Fruit fly (Drosophila melanogaster) Kc167 (cell line): ENCODE results near the gene Polr2C.

Experiments
- Myc ChIP-seq: fragments of >200 bp; optimal IDR thresholded peaks from 2 replicates; lab custom pipeline; 2017; ENCODE audit warnings: missing external identifiers
- Sin3A ChIP-seq: fragments of >200 bp; optimal IDR thresholded peaks from 2 replicates; lab custom pipeline; 2018; ENCODE audit warnings: missing external identifiers
- h ChIP-seq: fragments of >200 bp; optimal IDR thresholded peaks from 3 replicates; lab custom pipeline; 2018; ENCODE audit warnings: missing external identifiers
- insv ChIP-seq: fragments of >200 bp; optimal IDR thresholded peaks from 3 replicates; lab custom pipeline; 2018; ENCODE audit warnings: missing external identifiers
- psq ChIP-seq: fragments of >200 bp; optimal IDR thresholded peaks from 2 replicates; lab custom pipeline; 2017; ENCODE audit warnings: missing external identifiers
- ttk ChIP-seq: sonication (Bioruptor generic); optimal IDR thresholded peaks from 2 replicates; lab custom pipeline; 2017; ENCODE audit warnings: missing external identifiers

The Polr2C gene

DNA sequence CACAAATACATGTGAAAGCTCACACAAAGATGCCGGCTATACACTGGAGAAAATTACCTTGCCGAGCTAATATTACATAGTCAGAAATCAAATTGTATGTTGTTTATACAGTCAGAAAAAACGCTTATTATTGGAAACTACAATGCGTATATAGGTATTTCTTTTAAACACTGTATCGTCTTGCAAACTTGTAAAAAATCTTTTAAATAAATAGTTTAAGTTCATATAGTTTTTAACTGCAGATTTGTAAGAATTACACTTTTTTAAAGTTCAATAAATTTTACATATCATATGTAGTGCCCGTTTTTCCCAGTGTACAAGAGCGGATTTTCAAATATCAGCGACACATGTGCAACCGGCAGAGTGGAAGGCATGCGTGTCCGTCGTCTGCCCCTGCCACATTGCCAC lies 6.6 kb downstream of the Polr2C start:
- TF ChIP-seq Sin3A (lab: Kevin White, UChicago) (no peak), ttk (lab: Kevin White, UChicago) (no peak), psq (no peak), h (lab: Kevin White, UChicago) (no peak), Myc (lab: Kevin White, UChicago) (no peak)

DNA sequence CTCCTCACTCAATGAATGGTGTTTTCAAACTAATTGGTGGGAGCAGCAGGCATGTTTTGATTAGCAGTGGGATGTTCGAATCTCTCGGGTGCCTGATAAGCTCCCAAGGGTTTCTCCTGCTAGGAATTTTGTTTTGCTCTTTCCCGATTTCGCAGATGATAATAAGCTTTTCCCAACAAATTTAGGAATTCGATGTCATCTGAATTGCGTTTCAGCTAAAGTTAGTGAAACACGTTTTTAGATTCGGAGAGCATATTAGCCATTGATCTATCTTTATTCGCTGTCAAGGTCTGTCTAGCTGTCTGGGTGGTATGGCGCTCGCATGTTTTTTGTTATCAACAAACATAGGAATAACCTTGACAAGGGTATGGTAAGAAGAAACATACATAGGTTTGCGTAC lies 8.4 kb downstream of the Polr2C start, which contains the start of gene CG33307:
TSS of gene CG33307 (minus strand) at position 13 of the 400 bp plus-strand sequence.
- no peak for TF ChIP-seq h (lab: Kevin White, UChicago)
- TF ChIP-seq insv (lab: Kevin White, UChicago) = no peak
- no peak for TF ChIP-seq ttk (lab: Kevin White, UChicago)
- TF ChIP-seq Myc (lab: Kevin White, UChicago) = no peak
- TF ChIP-seq Sin3A (lab: Kevin White, UChicago) = no peak
- TF ChIP-seq psq = no peak

DNA sequence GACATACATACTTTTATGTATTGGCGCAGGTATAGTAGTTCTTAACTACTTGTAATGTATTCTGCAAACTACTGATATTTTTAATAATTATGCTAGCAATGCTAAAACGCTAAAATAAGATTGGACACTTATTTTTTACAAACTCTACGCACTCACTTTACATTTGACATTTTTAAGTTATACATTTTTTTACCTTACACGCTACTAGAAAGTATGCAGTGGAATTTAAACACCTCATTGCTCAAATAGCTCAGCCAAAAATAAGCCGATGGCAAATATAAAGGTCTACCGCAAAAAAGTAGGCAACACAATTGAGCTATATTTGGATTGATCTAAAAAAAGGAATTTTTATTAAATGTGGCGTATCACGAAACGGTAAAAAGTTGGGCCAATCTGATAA lies 8.9 kb downstream of the Polr2C start:
- no peak for TF ChIP-seq h (lab: Kevin White, UChicago)
- TF ChIP-seq Sin3A (lab: Kevin White, UChicago) = no peak
- no peak for TF ChIP-seq insv (lab: Kevin White, UChicago)
- TF ChIP-seq psq = no peak

DNA sequence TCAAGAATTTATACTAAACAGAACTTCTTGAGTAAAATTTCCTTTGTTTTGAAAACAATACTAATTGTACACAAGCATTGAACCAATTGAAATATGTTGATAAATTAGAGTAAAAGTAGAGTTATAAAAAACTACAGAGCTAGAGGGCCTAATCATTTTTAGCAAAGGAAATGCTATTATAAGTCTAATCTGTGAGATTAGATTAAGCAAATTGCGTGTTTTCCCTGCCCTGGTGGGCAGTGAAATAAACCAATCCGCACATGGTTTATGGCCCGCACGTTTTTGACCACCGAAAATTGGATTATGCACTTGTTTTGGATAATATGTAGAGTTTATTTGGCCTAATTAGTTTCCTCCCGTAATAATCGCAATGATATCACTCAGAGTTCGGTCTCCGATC lies 9.4 kb downstream of the Polr2C start:
- no peak for TF ChIP-seq psq
- no peak for TF ChIP-seq Myc (lab: Kevin White, UChicago)
- no peak for TF ChIP-seq insv (lab: Kevin White, UChicago)
- TF ChIP-seq h (lab: Kevin White, UChicago) = no peak
- TF ChIP-seq ttk (lab: Kevin White, UChicago) = no peak
- no peak for TF ChIP-seq Sin3A (lab: Kevin White, UChicago)

DNA sequence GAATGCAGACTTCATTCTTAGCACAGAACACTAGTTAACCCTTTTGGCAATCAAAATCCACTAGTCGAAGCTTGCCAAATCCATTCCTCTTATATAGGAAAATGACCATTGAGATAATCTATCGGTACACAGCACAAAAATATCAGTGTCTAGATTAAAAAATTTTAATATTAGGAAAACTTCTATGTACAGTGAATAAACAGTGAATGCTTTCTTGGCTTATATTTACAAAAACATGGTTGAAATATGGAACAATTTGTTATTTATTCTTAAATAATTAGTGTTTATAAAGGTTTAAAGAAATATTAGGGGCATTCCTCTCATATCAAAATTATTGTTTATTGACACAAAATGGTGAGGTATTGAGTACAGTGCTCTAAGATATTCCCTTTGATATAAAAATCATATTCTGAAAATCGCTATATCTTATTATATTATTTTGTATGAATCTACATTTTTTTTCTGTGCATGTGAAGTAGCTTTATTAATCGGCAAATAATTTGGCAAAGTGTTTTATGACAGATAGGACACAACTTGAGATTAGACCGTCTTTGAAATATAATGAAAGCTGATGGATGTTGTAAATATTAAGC lies 10.7 kb downstream of the Polr2C start, which contains the start of gene CG33306:
TSS of gene CG33306 (minus strand) at position 51 of the 593 bp plus-strand sequence.
- TF ChIP-seq insv (lab: Kevin White, UChicago) = no peak
- no peak for TF ChIP-seq ttk (lab: Kevin White, UChicago)
- no peak for TF ChIP-seq Sin3A (lab: Kevin White, UChicago)
- no peak for TF ChIP-seq psq
- no peak for TF ChIP-seq h (lab: Kevin White, UChicago)
- TF ChIP-seq Myc (lab: Kevin White, UChicago) = no peak

DNA sequence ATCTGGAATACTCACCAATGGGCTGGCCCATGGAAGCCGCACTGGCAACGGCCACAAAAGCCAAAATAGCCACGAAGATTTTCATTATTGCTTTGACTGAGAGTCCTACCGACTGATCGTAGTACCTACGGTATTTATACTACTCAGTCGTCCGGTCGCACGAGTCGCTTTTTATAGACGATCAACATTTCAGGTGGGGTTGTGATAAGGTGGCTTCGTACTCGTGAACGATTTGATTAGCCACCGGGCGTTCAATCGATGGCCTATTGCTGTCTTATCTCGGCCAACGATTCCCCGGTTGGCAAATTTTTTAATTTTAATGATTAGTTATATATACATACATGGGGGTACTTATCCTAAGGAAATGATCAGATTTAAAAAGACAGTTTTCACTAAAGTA lies 12.0 kb downstream of the Polr2C start, which contains the start of gene CG8997:
TSS of gene CG8997 (minus strand) at position 148 of the 400 bp plus-strand sequence.
- TF ChIP-seq insv (lab: Kevin White, UChicago) = no peak
- no peak for TF ChIP-seq ttk (lab: Kevin White, UChicago)
- no peak for TF ChIP-seq Sin3A (lab: Kevin White, UChicago)
- no peak for TF ChIP-seq psq
- TF ChIP-seq h (lab: Kevin White, UChicago) = no peak
- no peak for TF ChIP-seq Myc (lab: Kevin White, UChicago)

DNA sequence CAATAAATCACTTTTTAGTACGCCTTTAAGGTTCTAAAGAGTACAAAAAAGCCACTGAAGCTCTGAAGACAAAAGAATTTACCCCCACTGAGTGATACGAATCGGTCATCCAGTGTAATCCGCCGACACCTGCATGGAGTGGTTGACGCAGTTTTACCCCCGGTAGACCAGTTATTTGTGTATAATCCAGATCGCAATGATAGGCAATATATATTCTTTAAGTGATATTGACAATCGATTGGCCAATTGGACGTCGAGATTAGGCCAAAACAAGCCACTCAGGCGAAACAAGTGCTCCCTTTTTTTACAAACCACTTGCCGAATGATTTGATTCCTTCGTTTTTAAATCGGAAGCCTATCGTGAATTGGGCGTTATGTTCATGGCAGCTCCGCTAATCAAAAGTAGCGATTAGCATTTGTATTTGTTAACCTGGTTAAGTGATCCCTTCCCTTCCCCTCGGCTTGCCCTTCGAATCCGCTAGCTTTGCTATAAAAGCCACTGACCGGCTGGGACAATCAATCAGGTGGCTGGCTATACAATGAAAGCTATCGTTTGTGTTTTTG lies 13.2 kb downstream of the Polr2C start, which contains the start of gene CG7916:
TSS of gene CG7916 (plus strand) at position 514 of the 564 bp plus-strand sequence.
- no peak for TF ChIP-seq Sin3A (lab: Kevin White, UChicago)
- no peak for TF ChIP-seq h (lab: Kevin White, UChicago)
- no peak for TF ChIP-seq psq
- no peak for TF ChIP-seq insv (lab: Kevin White, UChicago)
- TF ChIP-seq Myc (lab: Kevin White, UChicago) = no peak
- TF ChIP-seq ttk (lab: Kevin White, UChicago) = no peak

DNA sequence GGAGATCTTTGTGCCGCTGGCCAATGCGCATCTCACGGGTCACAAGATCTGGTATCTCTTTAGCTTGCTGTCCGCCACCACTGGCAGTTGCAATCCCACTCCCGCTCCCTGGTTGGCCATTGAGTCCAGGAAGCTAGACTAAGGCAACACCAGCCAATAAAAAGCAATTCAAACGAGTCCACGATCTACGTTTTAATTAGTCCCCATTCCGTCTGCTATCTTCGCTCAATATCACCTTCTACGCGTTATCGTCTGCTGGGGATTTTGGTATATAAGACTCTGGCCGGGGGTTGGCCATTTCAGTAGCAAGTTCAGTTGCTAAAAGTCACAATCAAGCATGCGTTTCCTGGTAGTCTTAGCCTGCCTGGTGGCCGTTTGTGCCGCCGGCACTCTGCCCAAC lies 14.5 kb downstream of the Polr2C start, which contains the start of gene CG7953:
TSS of gene CG7953 (plus strand) at position 301 of the 400 bp plus-strand sequence.
- TF ChIP-seq h (lab: Kevin White, UChicago) = no peak
- no peak for TF ChIP-seq Myc (lab: Kevin White, UChicago)
- TF ChIP-seq ttk (lab: Kevin White, UChicago) = no peak
- no peak for TF ChIP-seq psq
- no peak for TF ChIP-seq Sin3A (lab: Kevin White, UChicago)
- TF ChIP-seq insv (lab: Kevin White, UChicago) = no peak

DNA sequence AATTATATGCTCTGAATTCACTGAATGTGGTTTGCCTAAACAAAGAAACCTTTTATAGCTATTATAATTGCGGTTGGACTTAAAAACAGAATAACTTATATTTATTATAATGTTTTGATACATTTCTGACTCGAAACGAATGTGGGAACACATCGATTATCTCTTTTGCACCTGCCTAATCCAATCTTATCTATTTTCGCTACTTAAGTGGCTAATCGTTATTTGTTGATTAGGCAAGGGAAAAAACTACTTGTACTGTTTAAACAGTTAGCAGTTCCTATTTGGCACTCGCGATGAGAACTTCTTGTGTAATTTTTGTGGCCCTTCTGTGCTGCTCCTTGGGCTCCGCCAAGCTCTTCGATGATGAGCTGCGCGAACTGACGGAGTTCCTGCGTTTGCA lies 16.0 kb downstream of the Polr2C start, which contains the start of gene CG7968:
TSS of gene CG7968 (plus strand) at position 276 of the 400 bp plus-strand sequence.
- TF ChIP-seq h (lab: Kevin White, UChicago) (no peak), insv (lab: Kevin White, UChicago) (no peak), Sin3A (lab: Kevin White, UChicago) (no peak), ttk (lab: Kevin White, UChicago) (no peak), Myc (lab: Kevin White, UChicago) (no peak), psq (no peak)

DNA sequence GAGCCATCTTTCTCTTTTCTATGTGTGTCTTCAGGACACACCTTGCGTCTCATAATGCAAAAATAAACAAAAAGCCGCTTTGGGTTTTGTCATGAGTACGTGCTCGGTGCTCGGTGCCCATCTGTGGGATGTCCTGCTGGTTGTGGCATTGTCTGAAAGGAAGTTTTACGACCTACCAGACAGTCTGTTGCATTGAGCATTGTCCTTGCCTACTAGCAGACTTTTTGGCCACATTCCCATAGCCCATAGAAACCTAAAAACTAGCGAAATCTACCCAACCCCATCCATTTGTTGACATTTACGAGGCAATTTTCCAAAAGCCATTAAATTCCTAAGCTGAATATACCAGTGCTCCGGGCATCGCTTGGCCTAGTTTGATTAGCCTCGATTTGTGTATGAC lies 18.0 kb downstream of the Polr2C start:
- no peak for TF ChIP-seq Myc (lab: Kevin White, UChicago)

DNA sequence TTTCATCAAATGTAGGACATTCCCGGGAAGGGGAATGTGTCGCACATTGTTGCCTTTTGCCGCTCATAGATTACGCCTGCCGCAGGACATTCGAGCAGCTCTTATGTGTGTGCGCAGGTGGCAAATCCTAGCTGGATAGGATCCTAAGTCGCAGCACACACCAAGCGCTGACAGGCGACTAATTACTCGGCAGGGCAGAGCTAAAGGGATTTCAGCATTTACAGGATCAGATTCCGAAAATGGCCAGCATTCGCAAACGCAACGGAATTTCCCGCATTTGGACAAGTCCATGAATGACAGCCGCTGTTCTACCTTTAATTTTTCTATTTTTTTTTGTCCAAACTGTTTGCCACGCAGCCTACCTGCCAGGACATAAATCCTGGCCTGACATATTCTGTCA lies 34.5 kb downstream of the Polr2C start:
- no peak for TF ChIP-seq psq
- no peak for TF ChIP-seq h (lab: Kevin White, UChicago)

DNA sequence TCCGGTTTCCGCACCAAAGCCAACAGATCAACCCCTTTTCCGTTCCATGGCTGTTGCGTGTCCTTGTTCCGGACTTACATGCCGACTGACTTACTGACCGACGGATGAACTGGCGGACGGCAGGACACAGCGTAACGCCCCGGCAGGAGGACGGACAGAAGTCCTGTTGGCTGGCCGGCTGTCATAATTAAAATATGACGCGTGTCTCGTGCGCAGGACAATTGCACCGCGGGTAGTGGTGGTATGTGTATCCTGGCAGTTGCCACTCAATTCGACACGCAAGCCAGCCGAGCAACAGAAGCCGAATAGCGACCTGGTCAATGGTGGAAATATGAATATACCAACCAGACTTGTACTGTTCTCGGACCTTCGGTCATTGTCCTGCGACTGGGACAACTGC lies 36.3 kb downstream of the Polr2C start:
- TF ChIP-seq ttk (lab: Kevin White, UChicago) (no peak), psq (no peak), Sin3A (lab: Kevin White, UChicago) (no peak)
